Fruit fly (Drosophila melanogaster) whole organism: ENCODE data around the gene Eo.

Experiments
- EcR ChIP-seq, 2 experiments: fragments of >200 bp; optimal IDR thresholded peaks; 2 replicates each; lab custom pipeline; 2017; ENCODE audit warnings: missing biosample characterization in 2 of 2, missing genetic modification characterization in 2 of 2, missing genetic modification reagents in 2 of 2
- usp ChIP-seq: fragments of >200 bp; optimal IDR thresholded peaks from 2 replicates; lab custom pipeline; 2017; ENCODE audit warnings: missing biosample characterization, missing genetic modification characterization, mixed read lengths

DNA sequence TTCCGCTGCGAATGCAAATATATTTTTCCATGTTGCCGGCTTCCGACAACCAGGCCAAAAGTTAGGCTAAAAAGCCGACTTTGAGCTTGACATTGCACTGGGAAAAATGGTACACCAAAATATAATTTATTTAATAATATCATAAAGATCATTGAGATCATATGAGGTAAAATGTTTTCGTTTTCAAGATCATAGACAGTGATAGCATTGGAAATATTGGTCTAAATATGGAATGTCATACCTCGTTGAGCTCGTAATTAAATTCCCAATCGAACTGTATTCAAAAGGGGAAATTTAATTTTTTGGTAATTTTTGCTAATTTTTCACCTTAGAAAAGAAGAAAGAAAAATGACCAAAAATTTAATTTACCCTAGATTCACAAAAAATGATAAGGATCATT, 34.6 kb downstream of the Eo start:
- TF ChIP-seq EcR (GFP tag; optimal IDR thresholded peaks at IDR 0.05; lab: Kevin White, UChicago) (no peak), usp (GFP tag; lab: Kevin White, UChicago) (no peak)
